Worm (Caenorhabditis elegans): Measurements from ENCODE around the gene C50E3.12.
A peak's percentile ranks its signal among the peaks of the same experiment; 100 is the strongest.

The C50E3.12 gene

DNA sequence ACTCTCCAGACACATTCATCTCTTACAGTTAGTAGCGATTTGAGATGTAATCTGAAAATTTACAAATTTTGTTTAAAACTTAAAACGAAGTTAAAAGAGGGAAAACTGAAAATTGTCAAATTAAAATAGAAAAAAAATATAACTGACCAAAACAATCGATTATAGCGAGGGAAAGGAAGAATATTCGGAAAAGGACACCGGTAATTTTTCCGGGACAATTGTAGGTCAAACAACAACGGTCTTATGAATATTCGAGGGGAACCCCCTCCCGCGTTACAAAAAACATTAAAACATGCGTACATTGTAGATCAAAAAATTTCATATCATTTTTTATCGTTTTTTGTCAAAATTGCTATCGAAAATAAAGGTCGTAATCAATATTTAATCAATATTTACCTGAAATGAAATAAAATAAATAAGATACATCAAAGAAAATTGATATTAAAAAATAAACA lies at the start of gene C50E3.12:
C50E3.12 (minus strand) TSS at position 51 of the 455 bp plus-strand sequence.
- TF ChIP-seq hrde-1 (tag; optimal IDR thresholded peaks at IDR 0.05; ENCODE audit: borderline replicate concordance) = no peak
- TF ChIP-seq madf-10 (tag; optimal IDR thresholded peaks at IDR 0.05) = no peak
- TF ChIP-seq madf-6 (GFP tag; IDR thresholded peaks at IDR 0.05) = peak; percentile 89
- TF ChIP-seq T07F8.4 (tag; optimal IDR thresholded peaks at IDR 0.05) = no peak
- TF ChIP-seq C06A6.2 (GFP tag; conservative IDR thresholded peaks at IDR 0.05) = no peak
- TF ChIP-seq zfh-2 (GFP tag; conservative IDR thresholded peaks at IDR 0.05) = no peak
- no peak for TF ChIP-seq tlf-1 (GFP tag; optimal IDR thresholded peaks at IDR 0.05)
- TF ChIP-seq dpl-1 (GFP tag; optimal IDR thresholded peaks at IDR 0.05) = peak; percentile 45
- no peak for TF ChIP-seq unc-130 (GFP tag; optimal IDR thresholded peaks at IDR 0.05)
- TF ChIP-seq ZK185.1 (tag; optimal IDR thresholded peaks at IDR 0.05; ENCODE audit: poor library complexity, severe bottlenecking) = no peak
- peak; percentile 5 for TF ChIP-seq lsl-1 (GFP tag; optimal IDR thresholded peaks at IDR 0.05)
- 0 out of 2 replicates have a peak, but pooled peaks have one; percentile 11 for TF ChIP-seq F33H1.4 (GFP tag; IDR thresholded peaks at IDR 0.05)
- TF ChIP-seq F49E8.2 (tag; optimal IDR thresholded peaks at IDR 0.05; ENCODE audit: insufficient read depth) = no peak
- peak; percentile 79 for TF ChIP-seq efl-1 (GFP tag; optimal IDR thresholded peaks at IDR 0.05)
- no peak for TF ChIP-seq ztf-22 (GFP tag; optimal IDR thresholded peaks at IDR 0.05)
- peak; percentile 75 for TF ChIP-seq madf-8 (GFP tag; conservative IDR thresholded peaks at IDR 0.05)
- TF ChIP-seq xnd-1 (tag; optimal IDR thresholded peaks at IDR 0.05) = peak; percentile 30
- no peak for TF ChIP-seq egrh-3 (GFP tag; IDR thresholded peaks at IDR 0.05)

DNA sequence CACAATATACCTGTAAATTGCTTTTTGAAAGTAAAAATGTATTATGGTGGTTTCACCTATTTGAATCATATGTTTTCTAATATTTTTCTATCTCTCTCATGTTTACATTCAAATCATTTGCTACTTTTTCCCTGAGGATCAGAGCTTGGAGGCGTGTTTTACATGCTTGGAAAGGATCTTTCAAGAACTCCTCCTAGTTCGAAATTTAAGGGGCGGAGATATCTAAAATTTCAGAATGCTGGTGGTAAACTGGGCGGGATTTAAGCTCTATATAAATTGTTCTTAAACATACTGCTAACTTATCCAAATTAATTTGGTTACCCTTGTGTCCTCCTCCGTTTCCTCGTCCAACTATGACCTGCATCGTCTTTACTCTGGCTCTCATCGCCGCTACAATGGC lies 46.1 kb upstream of the C50E3.12 start, which contains the start of gene C12D5.5:
C12D5.5 (plus strand) TSS at position 301 of the 400 bp plus-strand sequence.
- TF ChIP-seq C17E4.6 (GFP tag; IDR thresholded peaks at IDR 0.05) (no peak), sptf-2 (GFP tag; optimal IDR thresholded peaks at IDR 0.05) (no peak), tbx-9 (tag; optimal IDR thresholded peaks at IDR 0.05; ENCODE audit: borderline replicate concordance) (no peak), Y53G8AR.9 (GFP tag; conservative IDR thresholded peaks at IDR 0.05) (no peak), Y95B8A.8 (GFP tag; IDR thresholded peaks at IDR 0.05) (no peak), attf-6 (GFP tag; IDR thresholded peaks at IDR 0.05) (no peak), sdz-38 (tag; optimal IDR thresholded peaks at IDR 0.05) (no peak), tlf-1 (GFP tag; optimal IDR thresholded peaks at IDR 0.05) (no peak), ceh-27 (GFP tag; optimal IDR thresholded peaks at IDR 0.05) (no peak), ztf-22 (GFP tag; optimal IDR thresholded peaks at IDR 0.05) (no peak), ztf-6 (GFP tag; IDR thresholded peaks at IDR 0.05) (no peak), nfya-1 (tag; optimal IDR thresholded peaks at IDR 0.05; ENCODE audit: borderline replicate concordance, insufficient read depth) (no peak)

DNA sequence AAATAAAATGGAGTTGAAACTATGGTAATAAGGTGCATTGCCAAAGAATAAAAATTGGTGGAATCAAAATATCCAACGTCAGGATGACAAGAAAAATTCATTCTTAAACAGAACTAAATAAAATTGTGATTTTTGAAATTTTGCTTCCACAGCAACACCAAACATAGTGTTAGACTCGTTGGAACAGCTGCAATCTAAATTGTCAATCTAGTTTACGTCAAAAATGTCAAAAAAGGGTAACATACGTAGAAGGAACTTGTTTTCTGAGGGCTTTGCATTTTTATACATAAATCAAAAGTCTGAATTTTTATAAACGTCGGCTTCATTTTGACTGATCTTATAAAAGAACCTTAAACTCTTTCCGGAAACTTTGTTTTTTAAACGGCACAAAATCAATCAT lies 31.7 kb upstream of the C50E3.12 start, which contains the start of gene srh-200:
srh-200 (minus strand) TSS at position 101 of the 400 bp plus-strand sequence.
- no peak for TF ChIP-seq Y67H2A.10 (GFP tag; conservative IDR thresholded peaks at IDR 0.05)
- no peak for TF ChIP-seq F57A8.1 (GFP tag; optimal IDR thresholded peaks at IDR 0.05)
- TF ChIP-seq ztf-6 (GFP tag; IDR thresholded peaks at IDR 0.05) = no peak
- TF ChIP-seq ztf-22 (GFP tag; optimal IDR thresholded peaks at IDR 0.05) = no peak
- TF ChIP-seq ceh-58 (GFP tag; IDR thresholded peaks at IDR 0.05) = no peak
- TF ChIP-seq sptf-2 (GFP tag; optimal IDR thresholded peaks at IDR 0.05) = no peak
- no peak for TF ChIP-seq ceh-27 (GFP tag; optimal IDR thresholded peaks at IDR 0.05)
- TF ChIP-seq nhr-120 (GFP tag; IDR thresholded peaks at IDR 0.05) = no peak
- TF ChIP-seq ZK185.1 (tag; optimal IDR thresholded peaks at IDR 0.05; ENCODE audit: poor library complexity, severe bottlenecking) = no peak
- TF ChIP-seq zfh-2 (GFP tag; conservative IDR thresholded peaks at IDR 0.05) = no peak
- TF ChIP-seq Y95B8A.8 (GFP tag; IDR thresholded peaks at IDR 0.05) = no peak
- TF ChIP-seq F49E8.2 (tag; optimal IDR thresholded peaks at IDR 0.05; ENCODE audit: insufficient read depth) = no peak
- no peak for TF ChIP-seq nhr-90 (tag; optimal IDR thresholded peaks at IDR 0.05)
